Fruit fly (Drosophila melanogaster): ENCODE measurements around the gene LanB2.

dm6 chr3L:9643762-9644161, 29.0 kb downstream of the LanB2 start, which contains the start of gene CNMaR:
- TF ChIP-seq CG6854 (GFP tag; optimal IDR thresholded peaks at IDR 0.05) (no peak), Blimp-1 (GFP tag; optimal IDR thresholded peaks at IDR 0.05) (no peak), Ets96B (tag; optimal IDR thresholded peaks at IDR 0.05) (no peak), lz (GFP tag; optimal IDR thresholded peaks at IDR 0.05) (no peak), CG10669 (GFP tag; optimal IDR thresholded peaks at IDR 0.05) (no peak), cyc (GFP tag; optimal IDR thresholded peaks at IDR 0.05) (no peak), spab (GFP tag; optimal IDR thresholded peaks at IDR 0.05) (no peak), Hr39 (GFP tag; optimal IDR thresholded peaks at IDR 0.05) (no peak), CG10631 (GFP tag; optimal IDR thresholded peaks at IDR 0.05) (no peak), CG7368 (GFP tag; optimal IDR thresholded peaks at IDR 0.05) (no peak), Smox (GFP tag; optimal IDR thresholded peaks at IDR 0.05) (no peak), Gug (GFP tag; IDR thresholded peaks at IDR 0.05) (no peak), dsx (GFP tag; optimal IDR thresholded peaks at IDR 0.05; ENCODE audit: poor library complexity, severe bottlenecking) (no peak)
